Worm (Caenorhabditis elegans) whole organism, L4/young adult: ENCODE results near the gene K09H11.9.

Experiments used
- W03F9.2 ChIP-seq: fragments of 150-350 bp; optimal IDR thresholded peaks from 2 replicates; lab custom pipeline; 2014; ENCODE audit warnings: missing biosample characterization, missing genetic modification characterization
- him-1 ChIP-seq: sonication (generic microtip); optimal IDR thresholded peaks from 2 replicates; lab custom pipeline; 2016; ENCODE audit warnings: missing genotype, missing genetic modification reagents, missing genetic modification characterization, missing compliant biosample characterization

DNA sequence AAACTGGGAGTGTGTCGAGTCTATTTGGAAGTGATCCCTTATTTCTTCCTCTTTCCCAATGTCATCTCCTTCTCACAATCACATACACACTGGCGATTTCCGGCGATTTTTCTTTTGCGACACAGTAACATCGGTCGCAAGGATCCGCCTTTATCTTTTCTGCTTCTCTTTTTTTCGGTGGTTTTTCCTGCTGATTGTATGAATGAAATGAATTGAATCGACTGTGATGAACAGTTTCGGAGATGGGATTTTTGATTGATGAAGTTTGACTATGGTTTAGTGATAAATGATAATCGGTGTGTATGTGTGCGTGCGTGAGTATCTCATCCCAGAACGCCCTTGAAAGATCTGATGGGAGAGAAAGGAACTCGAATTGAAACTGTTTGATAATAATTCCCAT lies 15.3 kb downstream of the K09H11.9 start:
- TF ChIP-seq W03F9.2 (tag; lab: Kevin White, UChicago) = no peak
- no peak for TF ChIP-seq him-1 (tag; lab: Kevin White, UChicago)
